Worm (Caenorhabditis elegans) whole organism, midembryonic: ENCODE measurements around the gene W06G6.2.

ENCODE experiments used
- T22C8.4 ChIP-seq: fragments of 200-800 bp; sonication (Bioruptor generic); IDR thresholded peaks from 2 replicates; pipeline ENCODE4 v1.3.6; 2022; ENCODE audit warnings: missing genetic modification characterization, missing compliant biosample characterization
- cog-1 ChIP-seq: sonication (generic microtip); optimal IDR thresholded peaks from 2 replicates; lab custom pipeline; 2016; ENCODE audit warnings: missing genetic modification characterization, missing compliant biosample characterization
- flt-1 ChIP-seq: fragments of 200-800 bp; sonication (Bioruptor generic); IDR thresholded peaks from 2 replicates; pipeline ENCODE4 v1.3.6; 2022; ENCODE audit warnings: missing genetic modification characterization, missing compliant biosample characterization
- klf-2 ChIP-seq: fragments of 200-800 bp; sonication (Bioruptor generic); conservative IDR thresholded peaks from 2 replicates; pipeline ENCODE4 v1.3.6; 2022; ENCODE audit warnings: missing genetic modification reagents, missing genetic modification characterization, missing compliant biosample characterization
- ref-1 ChIP-seq: fragments of 200-800 bp; sonication (Bioruptor generic); conservative IDR thresholded peaks from 2 replicates; pipeline ENCODE4 v1.3.6; 2022; ENCODE audit warnings: missing genetic modification reagents, missing genetic modification characterization, missing compliant biosample characterization
- tab-1 ChIP-seq: fragments of 200-800 bp; sonication (Bioruptor generic); IDR thresholded peaks from 2 replicates; pipeline ENCODE4 v1.3.6; 2022; ENCODE audit warnings: missing genetic modification characterization, missing compliant biosample characterization
- ztf-23 ChIP-seq: fragments of 200-800 bp; sonication (Bioruptor generic); IDR thresholded peaks from 2 replicates; pipeline ENCODE4 v1.3.6; 2022; ENCODE audit warnings: missing genetic modification reagents, missing genetic modification characterization, missing compliant biosample characterization
- ztf-29 ChIP-seq: fragments of 200-800 bp; sonication (Bioruptor generic); IDR thresholded peaks from 2 replicates; pipeline ENCODE4 v1.3.6; 2022; ENCODE audit warnings: missing genetic modification reagents, missing genetic modification characterization, missing compliant biosample characterization

DNA sequence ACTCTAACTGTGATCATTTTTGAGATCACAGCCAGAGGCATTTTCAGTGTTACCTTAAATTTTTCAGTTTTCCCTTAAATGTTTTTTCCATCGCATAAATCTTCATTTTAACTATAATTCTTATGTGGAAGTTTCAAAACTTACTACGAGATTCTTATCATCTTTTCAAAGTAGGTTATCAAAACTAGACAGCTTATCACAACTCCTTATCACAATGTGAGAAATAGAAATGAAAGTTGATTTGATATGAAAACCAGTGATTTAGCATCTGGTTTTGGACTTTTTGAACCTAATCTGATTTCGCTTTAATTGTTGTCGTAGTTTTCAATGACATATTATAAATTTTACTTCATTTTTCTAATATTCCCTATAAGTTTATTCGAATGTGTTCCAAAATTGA lies 6.8 kb downstream of the W06G6.2 start, which contains the start of gene mltn-11:
- TF ChIP-seq tab-1 (GFP tag; lab: Robert Waterston, UW) (no peak), ztf-29 (GFP tag; lab: Robert Waterston, UW) (no peak), ztf-23 (GFP tag; lab: Robert Waterston, UW) (no peak), T22C8.4 (GFP tag; lab: Robert Waterston, UW) (no peak), ref-1 (no peak), cog-1 (tag; lab: Kevin White, UChicago) (no peak), flt-1 (no peak), klf-2 (GFP tag; lab: Robert Waterston, UW) (no peak)
